Worm (Caenorhabditis elegans): ENCODE data around the gene crn-5.

crn-5 gene

ce11 chrII:10558345-10558744, 34.2 kb upstream of the crn-5 start:
- no peak for TF ChIP-seq snpc-4 (tag; optimal IDR thresholded peaks at IDR 0.05)
- peak; percentile 39 for TF ChIP-seq ama-1 (optimal IDR thresholded peaks at IDR 0.05)
- peak; percentile 18 for TF ChIP-seq lin-39 (tag; optimal IDR thresholded peaks at IDR 0.05)
- TF ChIP-seq nhr-11 (tag; optimal IDR thresholded peaks at IDR 0.05): peak; percentile 21
- no peak for TF ChIP-seq fos-1 (tag; optimal IDR thresholded peaks at IDR 0.05)

- TF ChIP-seq jun-1 (tag; optimal IDR thresholded peaks at IDR 0.05): peak; percentile 24
- TF ChIP-seq ztf-4 (tag; optimal IDR thresholded peaks at IDR 0.05): no peak
- TF ChIP-seq nfya-1 (tag; optimal IDR thresholded peaks at IDR 0.05; ENCODE audit: insufficient read depth): peak; percentile 69
- TF ChIP-seq unc-62 (GFP tag; optimal IDR thresholded peaks at IDR 0.05): no peak
- no peak for TF ChIP-seq pqm-1 (tag; optimal IDR thresholded peaks at IDR 0.05)
- peak; percentile 57 for TF ChIP-seq lsy-12 (tag; optimal IDR thresholded peaks at IDR 0.05)
- peak; percentile 70 for TF ChIP-seq nhr-43 (tag; optimal IDR thresholded peaks at IDR 0.05; ENCODE audit: poor library complexity, severe bottlenecking)
- TF ChIP-seq ama-1 (optimal IDR thresholded peaks at IDR 0.05): peak; percentile 55
- peak; percentile 70 for TF ChIP-seq elt-1 (tag; optimal IDR thresholded peaks at IDR 0.05)
- no peak for TF ChIP-seq mml-1 (tag; optimal IDR thresholded peaks at IDR 0.05)
- TF ChIP-seq mdl-1 (tag; optimal IDR thresholded peaks at IDR 0.05): peak; percentile 39
- TF ChIP-seq egl-5 (tag; optimal IDR thresholded peaks at IDR 0.05): peak; percentile 68
- TF ChIP-seq lin-39 (tag; optimal IDR thresholded peaks at IDR 0.05): peak; percentile 66
- TF ChIP-seq lin-15B (tag; optimal IDR thresholded peaks at IDR 0.05): peak; percentile 67
- peak; percentile 82 for TF ChIP-seq nhr-25 (tag; optimal IDR thresholded peaks at IDR 0.05)
Observed at ce11 chrII:10558962-10559415, 33.6 kb upstream of the crn-5 start.

- no peak for TF ChIP-seq sea-2 (GFP tag; optimal IDR thresholded peaks at IDR 0.05)
- TF ChIP-seq lin-39 (tag; optimal IDR thresholded peaks at IDR 0.05): no peak
- peak; percentile 14 for TF ChIP-seq nhr-23 (tag; optimal IDR thresholded peaks at IDR 0.05)
- TF ChIP-seq pha-4 (tag; optimal IDR thresholded peaks at IDR 0.05): peak; percentile 21
- TF ChIP-seq tbx-2 (tag; optimal IDR thresholded peaks at IDR 0.05): no peak
- TF ChIP-seq ama-1 (optimal IDR thresholded peaks at IDR 0.05): peak; percentile 68
- no peak for TF ChIP-seq nhr-67 (tag; optimal IDR thresholded peaks at IDR 0.05)
- peak; percentile 40 for TF ChIP-seq nhr-43 (tag; optimal IDR thresholded peaks at IDR 0.05; ENCODE audit: poor library complexity, severe bottlenecking)
- TF ChIP-seq elt-2 (tag; optimal IDR thresholded peaks at IDR 0.05): peak; percentile 71
- TF ChIP-seq egl-27 (tag; optimal IDR thresholded peaks at IDR 0.05): no peak
- peak; percentile 65 for TF ChIP-seq pqm-1 (tag; optimal IDR thresholded peaks at IDR 0.05)
- peak; percentile 0 for TF ChIP-seq elt-1 (tag; optimal IDR thresholded peaks at IDR 0.05)
Observed at ce11 chrII:10559671-10560184, 32.8 kb upstream of the crn-5 start.

ce11 chrII:10563368-10563767, 29.2 kb upstream of the crn-5 start, which contains the start of gene cdc-48.1:
Gene cdc-48.1, minus strand, starts transcription at chrII:10563407.
- TF ChIP-seq fos-1 (tag; optimal IDR thresholded peaks at IDR 0.05): peak; percentile 100
- TF ChIP-seq eor-1 (tag; optimal IDR thresholded peaks at IDR 0.05): peak in 1 of 2 experiments; percentile 62
- TF ChIP-seq ZK546.5 (tag; optimal IDR thresholded peaks at IDR 0.05): peak; percentile 80
- TF ChIP-seq egl-27 (tag; optimal IDR thresholded peaks at IDR 0.05): peak; percentile 99
- TF ChIP-seq snpc-4 (tag; optimal IDR thresholded peaks at IDR 0.05): peak; percentile 98
- TF ChIP-seq zag-1 (tag; optimal IDR thresholded peaks at IDR 0.05): peak; percentile 94
- TF ChIP-seq skn-1 (tag; optimal IDR thresholded peaks at IDR 0.05): peak; percentile 100
- peak; percentile 95 for TF ChIP-seq fkh-2 (tag; optimal IDR thresholded peaks at IDR 0.05)
- peak; percentile 97 for TF ChIP-seq nhr-77 (tag; optimal IDR thresholded peaks at IDR 0.05)
- TF ChIP-seq elt-3 (tag; optimal IDR thresholded peaks at IDR 0.05): peak; percentile 96 to 100 (median 99)
- peak; percentile 100 for TF ChIP-seq lsy-12 (tag; optimal IDR thresholded peaks at IDR 0.05)
- TF ChIP-seq nfya-1 (tag; optimal IDR thresholded peaks at IDR 0.05; ENCODE audit: insufficient read depth): peak; percentile 99
- TF ChIP-seq aly-2 (tag; optimal IDR thresholded peaks at IDR 0.05): peak; percentile 99
- peak; percentile 100 for TF ChIP-seq nhr-23 (tag; optimal IDR thresholded peaks at IDR 0.05)
- peak; percentile 100 for TF ChIP-seq nhr-11 (tag; optimal IDR thresholded peaks at IDR 0.05)
- TF ChIP-seq nhr-67 (tag; optimal IDR thresholded peaks at IDR 0.05): peak; percentile 73
- TF ChIP-seq elt-1 (tag; optimal IDR thresholded peaks at IDR 0.05): peak; percentile 97
- TF ChIP-seq elt-2 (tag; optimal IDR thresholded peaks at IDR 0.05): peak; percentile 97
- TF ChIP-seq sea-2 (GFP tag; optimal IDR thresholded peaks at IDR 0.05): peak; percentile 94
- peak; percentile 79 for TF ChIP-seq ceh-16 (tag; optimal IDR thresholded peaks at IDR 0.05)
- peak; percentile 93 for TF ChIP-seq ama-1 (optimal IDR thresholded peaks at IDR 0.05)
- peak; percentile 100 for TF ChIP-seq pqm-1 (tag; optimal IDR thresholded peaks at IDR 0.05)
- peak; percentile 96 for TF ChIP-seq daf-12 (tag; optimal IDR thresholded peaks at IDR 0.05)
- peak; percentile 69 for TF ChIP-seq unc-39 (tag; optimal IDR thresholded peaks at IDR 0.05)
- TF ChIP-seq ceh-9 (tag; optimal IDR thresholded peaks at IDR 0.05): no peak
- peak; percentile 100 for TF ChIP-seq nhr-25 (tag; optimal IDR thresholded peaks at IDR 0.05)
- peak; percentile 100 for TF ChIP-seq fkh-10 (GFP tag; optimal IDR thresholded peaks at IDR 0.05)
- TF ChIP-seq R02D3.7 (tag; optimal IDR thresholded peaks at IDR 0.05): peak; percentile 98
- TF ChIP-seq lin-39 (tag; optimal IDR thresholded peaks at IDR 0.05): peak; percentile 99
- TF ChIP-seq ztf-4 (tag; optimal IDR thresholded peaks at IDR 0.05): peak; percentile 96
- TF ChIP-seq ceh-28 (tag; optimal IDR thresholded peaks at IDR 0.05): peak; percentile 98
- peak; percentile 100 for TF ChIP-seq pha-4 (tag; optimal IDR thresholded peaks at IDR 0.05)
- TF ChIP-seq lin-15B (tag; optimal IDR thresholded peaks at IDR 0.05): peak; percentile 100
- TF ChIP-seq nhr-237 (tag; optimal IDR thresholded peaks at IDR 0.05): peak; percentile 74
- peak; percentile 99 for TF ChIP-seq ceh-82 (tag; optimal IDR thresholded peaks at IDR 0.05)
- peak; percentile 95 for TF ChIP-seq nhr-28 (tag; optimal IDR thresholded peaks at IDR 0.05)
- TF ChIP-seq unc-62 (GFP tag; optimal IDR thresholded peaks at IDR 0.05): peak; percentile 100
- TF ChIP-seq mml-1 (tag; optimal IDR thresholded peaks at IDR 0.05): no peak
